Worm (Caenorhabditis elegans) whole organism, L2 larva: Measurements from ENCODE around the gene clec-228.

Source experiments
- egl-27 ChIP-seq: sonication (generic microtip); optimal IDR thresholded peaks from 3 replicates; lab custom pipeline; 2017; ENCODE audit warnings: missing biosample characterization, missing genetic modification reagents, missing genetic modification characterization
- elt-3 ChIP-seq: sonication (generic microtip); optimal IDR thresholded peaks from 2 replicates; lab custom pipeline; 2017; ENCODE audit warnings: missing biosample characterization, missing genetic modification characterization
- lin-39 ChIP-seq: fragments of 150-350 bp; optimal IDR thresholded peaks from 2 replicates; lab custom pipeline; 2014; ENCODE audit warnings: missing biosample characterization, missing genetic modification reagents, missing genetic modification characterization
- nhr-237 ChIP-seq: fragments of 150-350 bp; optimal IDR thresholded peaks from 2 replicates; lab custom pipeline; 2014; ENCODE audit warnings: missing biosample characterization, missing genetic modification characterization
- skn-1 ChIP-seq: sonication (generic microtip); optimal IDR thresholded peaks from 2 replicates; lab custom pipeline; 2017; ENCODE audit warnings: missing biosample characterization, missing genetic modification characterization
- unc-62 ChIP-seq: fragments of 150-350 bp; optimal IDR thresholded peaks from 2 replicates; lab custom pipeline; 2014; ENCODE audit warnings: missing biosample characterization, missing genetic modification reagents, missing genetic modification characterization

DNA sequence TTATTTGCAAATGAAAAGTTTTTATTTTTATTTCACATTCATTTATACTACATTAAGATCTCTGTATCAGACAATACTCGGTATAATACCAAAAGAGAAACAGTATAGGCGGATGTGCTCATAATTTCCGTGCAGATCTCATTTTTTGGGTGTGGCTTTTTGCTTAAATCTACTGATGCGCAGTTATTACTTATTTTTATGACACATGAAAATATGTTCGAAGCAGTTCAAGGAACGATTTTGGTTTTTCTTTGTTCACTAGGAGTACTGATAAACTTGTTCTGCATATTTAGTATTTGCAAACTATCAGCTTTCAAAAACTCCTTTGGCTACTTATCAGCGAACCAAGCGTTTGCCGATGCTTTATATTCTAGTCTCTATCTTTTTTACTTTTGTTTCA is 13.1 kb upstream of the clec-228 start, which contains the start of gene srx-58:
- TF ChIP-seq egl-27 (tag; lab: Kevin White, UChicago) = no peak
- TF ChIP-seq lin-39 (tag; lab: Kevin White, UChicago) = no peak
- TF ChIP-seq unc-62 (GFP tag; lab: Kevin White, UChicago) = no peak
- no peak for TF ChIP-seq nhr-237 (tag; lab: Kevin White, UChicago)
- TF ChIP-seq skn-1 (tag; lab: Kevin White, UChicago) = no peak
- no peak for TF ChIP-seq elt-3 (tag; lab: Kevin White, UChicago)
